Fruit fly (Drosophila melanogaster): Measurements from ENCODE around the gene CheB38a.

Gene CheB38a

DNA sequence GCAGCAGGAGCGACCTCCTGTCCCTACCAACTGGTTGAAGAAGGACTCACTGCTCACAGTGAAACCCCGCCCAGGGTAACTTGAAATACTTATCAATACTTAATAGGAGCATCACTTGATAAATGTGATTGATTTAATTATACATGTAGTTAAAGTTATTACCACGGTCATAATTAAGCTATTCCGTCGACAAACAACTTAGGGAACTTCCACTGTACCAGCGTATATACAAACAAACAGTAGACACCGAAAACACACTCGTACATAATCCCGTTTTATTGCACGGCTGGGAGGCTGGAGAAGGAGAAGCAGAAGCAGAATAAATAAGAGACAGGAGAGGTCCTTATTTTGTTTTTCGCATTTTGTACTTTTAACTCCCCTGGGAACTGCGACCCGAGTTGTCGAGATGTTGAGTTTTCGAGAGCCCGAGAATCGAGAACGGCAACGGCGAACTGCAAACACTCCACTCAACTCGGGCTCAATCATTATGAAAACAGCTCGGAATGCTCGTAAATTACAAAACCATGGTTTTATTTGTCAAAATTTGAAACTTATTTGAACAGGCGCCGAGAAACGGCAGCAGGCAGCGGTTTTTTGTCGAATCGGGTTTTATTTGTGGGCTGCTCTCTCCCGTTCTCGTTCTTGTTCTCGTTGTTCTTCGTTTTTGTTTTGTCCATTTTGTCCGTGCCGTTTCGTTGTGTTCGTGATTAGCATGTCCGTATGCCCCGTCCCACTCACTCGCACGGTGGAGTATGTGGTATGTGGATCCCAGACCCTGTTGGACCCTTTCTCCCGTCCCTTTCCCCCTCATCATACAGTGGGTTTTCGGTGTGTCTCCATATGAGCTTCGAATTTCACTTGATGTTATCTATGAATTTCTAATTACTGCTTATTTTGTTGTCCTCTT lies 18.1 kb downstream of the CheB38a start (continued):
- TF ChIP-seq tin (GFP tag; optimal IDR thresholded peaks at IDR 0.05): peak; percentile 68
- peak; percentile 60; the same call in 1 of the 2 replicates for TF ChIP-seq CG32767 (GFP tag; IDR thresholded peaks at IDR 0.05)
- TF ChIP-seq CG30020 (tag; optimal IDR thresholded peaks at IDR 0.05): no peak
- peak; percentile 3 to 4 for TF ChIP-seq Trl (optimal IDR thresholded peaks at IDR 0.05)
- peak; percentile 82 for TF ChIP-seq Trl (GFP tag; optimal IDR thresholded peaks at IDR 0.05)
- TF ChIP-seq CG10321 (GFP tag; IDR thresholded peaks at IDR 0.05): 0 out of 2 replicates have a peak, but pooled peaks have one; percentile 33
- peak; percentile 53 for TF ChIP-seq CG10959 (GFP tag; IDR thresholded peaks at IDR 0.05)
- TF ChIP-seq caup (GFP tag; optimal IDR thresholded peaks at IDR 0.05; ENCODE audit: severe bottlenecking): peak; percentile 76
- peak; percentile 66 for TF ChIP-seq grn (GFP tag; optimal IDR thresholded peaks at IDR 0.05)
- TF ChIP-seq CG10543 (GFP tag; optimal IDR thresholded peaks at IDR 0.05): peak; percentile 69
- peak; percentile 76 for TF ChIP-seq CG10209 (GFP tag; optimal IDR thresholded peaks at IDR 0.05)
- TF ChIP-seq lola (GFP tag; optimal IDR thresholded peaks at IDR 0.05): peak in 1 of 3 experiments; percentile 59
- peak; percentile 60 for TF ChIP-seq CG10267 (tag; optimal IDR thresholded peaks at IDR 0.05)
- peak; percentile 76 for TF ChIP-seq sob (GFP tag; IDR thresholded peaks at IDR 0.05)
- TF ChIP-seq ATbp (GFP tag; optimal IDR thresholded peaks at IDR 0.05): peak; percentile 52
- TF ChIP-seq z (GFP tag; IDR thresholded peaks at IDR 0.05): peak; percentile 86
- no peak for TF ChIP-seq CG8478 (optimal IDR thresholded peaks at IDR 0.05)
- peak; percentile 60; the same call in 1 of the 2 replicates for TF ChIP-seq MBD-R2 (GFP tag; IDR thresholded peaks at IDR 0.05)
- TF ChIP-seq C15 (GFP tag; IDR thresholded peaks at IDR 0.05): 0 out of 3 replicates have a peak, but pooled peaks have one; percentile 26
- TF ChIP-seq CG10366 (GFP tag; IDR thresholded peaks at IDR 0.05): peak; percentile 62
- peak; percentile 70 for TF ChIP-seq Atf-2 (GFP tag; optimal IDR thresholded peaks at IDR 0.05)
- TF ChIP-seq onecut (GFP tag; IDR thresholded peaks at IDR 0.05): peak; percentile 51
- peak; percentile 72 for TF ChIP-seq Aef1 (GFP tag; IDR thresholded peaks at IDR 0.05)
- peak; percentile 64 for TF ChIP-seq CG4424 (GFP tag; optimal IDR thresholded peaks at IDR 0.05)
- peak; percentile 60 for TF ChIP-seq pb (GFP tag; optimal IDR thresholded peaks at IDR 0.05)
- TF ChIP-seq Drgx (GFP tag; IDR thresholded peaks at IDR 0.05): peak; percentile 79
- TF ChIP-seq NC2β (GFP tag; optimal IDR thresholded peaks at IDR 0.05): peak; percentile 63
- TF ChIP-seq croc (GFP tag; conservative IDR thresholded peaks at IDR 0.05): peak; percentile 53
- peak; percentile 84 for TF ChIP-seq row (GFP tag; IDR thresholded peaks at IDR 0.05)
- TF ChIP-seq Asciz (GFP tag; optimal IDR thresholded peaks at IDR 0.05): peak; percentile 25
- peak; percentile 80 for TF ChIP-seq Dek (tag; optimal IDR thresholded peaks at IDR 0.05)
- TF ChIP-seq CG1647 (GFP tag; optimal IDR thresholded peaks at IDR 0.05): peak; percentile 82
- peak; percentile 82 for TF ChIP-seq Fer3 (tag; optimal IDR thresholded peaks at IDR 0.05)
- TF ChIP-seq Oaz (GFP tag; IDR thresholded peaks at IDR 0.05): peak; percentile 68
- TF ChIP-seq CG7839 (tag; optimal IDR thresholded peaks at IDR 0.05): peak; percentile 85
- TF ChIP-seq pros (GFP tag; optimal IDR thresholded peaks at IDR 0.05): peak; percentile 68
- peak; percentile 26 for TF ChIP-seq CG2116 (GFP tag; optimal IDR thresholded peaks at IDR 0.05)
- TF ChIP-seq Dfd (GFP tag; optimal IDR thresholded peaks at IDR 0.05): no peak
- TF ChIP-seq hth (optimal IDR thresholded peaks at IDR 0.05): no peak
- TF ChIP-seq CG5180 (GFP tag; optimal IDR thresholded peaks at IDR 0.05): peak; percentile 9
- TF ChIP-seq CG9609 (GFP tag; optimal IDR thresholded peaks at IDR 0.05): peak; percentile 62
- TF ChIP-seq CG32532 (GFP tag; IDR thresholded peaks at IDR 0.05): peak; percentile 87
- TF ChIP-seq fd102C (GFP tag; optimal IDR thresholded peaks at IDR 0.05): peak; percentile 45
- peak; percentile 88 for TF ChIP-seq gro (GFP tag; optimal IDR thresholded peaks at IDR 0.05)
- TF ChIP-seq CG1529 (GFP tag; optimal IDR thresholded peaks at IDR 0.05): peak; percentile 16
- TF ChIP-seq pan (optimal IDR thresholded peaks at IDR 0.05): no peak
- TF ChIP-seq pan (GFP tag; optimal IDR thresholded peaks at IDR 0.05 in 1 of 2, IDR thresholded peaks at IDR 0.05 in 1 of 2): peak in 1 of 2 experiments; percentile 77
- peak; percentile 62 to 75 for TF ChIP-seq Hr51 (GFP tag; optimal IDR thresholded peaks at IDR 0.05)
- peak; percentile 69 for TF ChIP-seq Myb (GFP tag; optimal IDR thresholded peaks at IDR 0.05)

Data from whole organism, embryonic.